Worm (Caenorhabditis elegans) whole organism, L2 larva: ENCODE data around the gene srz-83.
A peak's percentile ranks its signal among the peaks of the same experiment; 100 is the strongest.

Experiments used
- C34F6.9 ChIP-seq: fragments of 150-350 bp; optimal IDR thresholded peaks from 2 replicates; lab custom pipeline; 2014; ENCODE audit warnings: missing biosample characterization, missing genetic modification characterization
- F13H6.1 ChIP-seq: sonication (generic microtip); optimal IDR thresholded peaks from 2 replicates; lab custom pipeline; 2016; ENCODE audit warnings: missing genetic modification characterization, missing compliant biosample characterization
- R02D3.7 ChIP-seq: fragments of 150-350 bp; optimal IDR thresholded peaks from 2 replicates; lab custom pipeline; 2014; ENCODE audit warnings: missing biosample characterization, missing genetic modification characterization
- ZK546.5 ChIP-seq: sonication (generic microtip); optimal IDR thresholded peaks from 2 replicates; lab custom pipeline; 2017; ENCODE audit warnings: missing biosample characterization, missing genetic modification characterization
- aly-2 ChIP-seq: fragments of 150-350 bp; optimal IDR thresholded peaks from 2 replicates; lab custom pipeline; 2014; ENCODE audit warnings: missing biosample characterization, missing genetic modification characterization
- ama-1 ChIP-seq: fragments of 150-350 bp; optimal IDR thresholded peaks from 2 replicates; lab custom pipeline; 2018; ENCODE audit warnings: inconsistent platforms
- blmp-1 ChIP-seq: sonication (generic microtip); optimal IDR thresholded peaks from 2 replicates; lab custom pipeline; 2017; ENCODE audit warnings: missing genetic modification characterization, mild to moderate bottlenecking, missing compliant biosample characterization, antibody characterized with exemption, moderate library complexity; ENCODE audit not compliant: insufficient read depth
- ceh-16 ChIP-seq: fragments of 150-350 bp; optimal IDR thresholded peaks from 2 replicates; lab custom pipeline; 2014; ENCODE audit warnings: missing biosample characterization, missing genetic modification characterization
- ceh-82 ChIP-seq: fragments of 150-350 bp; optimal IDR thresholded peaks from 2 replicates; lab custom pipeline; 2014; ENCODE audit warnings: missing biosample characterization, missing genetic modification characterization
- crh-2 ChIP-seq: sonication (generic microtip); optimal IDR thresholded peaks from 2 replicates; lab custom pipeline; 2017; ENCODE audit warnings: missing biosample characterization, missing genetic modification characterization
- dmd-4 ChIP-seq: sonication (generic microtip); optimal IDR thresholded peaks from 2 replicates; lab custom pipeline; 2017; ENCODE audit warnings: missing biosample characterization, missing genetic modification characterization
- fos-1 ChIP-seq: fragments of 150-350 bp; optimal IDR thresholded peaks from 2 replicates; lab custom pipeline; 2014; ENCODE audit warnings: missing biosample characterization, missing genetic modification characterization
- gmeb-1 ChIP-seq: fragments of 150-350 bp; optimal IDR thresholded peaks from 2 replicates; lab custom pipeline; 2014; ENCODE audit warnings: missing biosample characterization, missing genetic modification characterization
- lin-11 ChIP-seq: fragments of 150-350 bp; sonication (generic microtip); optimal IDR thresholded peaks from 2 replicates; lab custom pipeline; 2014; ENCODE audit warnings: missing biosample characterization, missing genetic modification characterization, inconsistent platforms, mixed read lengths
- lin-13 ChIP-seq: fragments of 150-350 bp; optimal IDR thresholded peaks from 2 replicates; lab custom pipeline; 2014; ENCODE audit warnings: missing biosample characterization, missing genetic modification reagents, missing genetic modification characterization
- lsy-2 ChIP-seq, 2 experiments: fragments of 150-350 bp in 1 of 2; sonication (generic microtip) in 1 of 2; optimal IDR thresholded peaks; 2 replicates each; lab custom pipeline; 2014 to 2017; ENCODE audit warnings: missing biosample characterization in 2 of 2, missing genetic modification characterization in 2 of 2
- mbf-1 ChIP-seq: sonication (generic microtip); optimal IDR thresholded peaks from 2 replicates; lab custom pipeline; 2017; ENCODE audit warnings: missing biosample characterization, missing genetic modification characterization
- mdl-1 ChIP-seq, 2 experiments: fragments of 150-350 bp in 1 of 2; sonication (generic microtip) in 1 of 2; optimal IDR thresholded peaks; 2 replicates each; lab custom pipeline; 2017; ENCODE audit warnings: missing biosample characterization in 2 of 2, missing genetic modification characterization in 2 of 2
- nhr-11 ChIP-seq: fragments of 150-350 bp; optimal IDR thresholded peaks from 2 replicates; lab custom pipeline; 2014; ENCODE audit warnings: missing biosample characterization, missing genetic modification characterization
- nhr-12 ChIP-seq: fragments of 150-350 bp; optimal IDR thresholded peaks from 2 replicates; lab custom pipeline; 2014; ENCODE audit warnings: missing biosample characterization, missing genetic modification characterization
- nhr-129 ChIP-seq: fragments of 150-350 bp; optimal IDR thresholded peaks from 2 replicates; lab custom pipeline; 2014; ENCODE audit warnings: missing biosample characterization, missing genetic modification characterization
- nhr-23 ChIP-seq: fragments of 150-350 bp; optimal IDR thresholded peaks from 2 replicates; lab custom pipeline; 2014; ENCODE audit warnings: missing biosample characterization, missing genetic modification reagents, missing genetic modification characterization
- nhr-237 ChIP-seq: fragments of 150-350 bp; optimal IDR thresholded peaks from 2 replicates; lab custom pipeline; 2014; ENCODE audit warnings: missing biosample characterization, missing genetic modification characterization
- nhr-25 ChIP-seq: fragments of 150-350 bp; sonication (generic microtip); optimal IDR thresholded peaks from 3 replicates; lab custom pipeline; 2014; ENCODE audit warnings: missing biosample characterization, missing genetic modification characterization
- peb-1 ChIP-seq: fragments of 150-350 bp; optimal IDR thresholded peaks from 2 replicates; lab custom pipeline; 2014; ENCODE audit warnings: missing biosample characterization, missing genetic modification characterization
- sem-4 ChIP-seq: fragments of 150-350 bp; optimal IDR thresholded peaks from 2 replicates; lab custom pipeline; 2014; ENCODE audit warnings: missing biosample characterization, missing genetic modification reagents, missing genetic modification characterization
- skn-1 ChIP-seq: sonication (generic microtip); optimal IDR thresholded peaks from 2 replicates; lab custom pipeline; 2017; ENCODE audit warnings: missing biosample characterization, missing genetic modification characterization
- sma-9 ChIP-seq, 2 experiments: fragments of 150-350 bp in 1 of 2; sonication (generic microtip) in 1 of 2; optimal IDR thresholded peaks; 2 replicates each; lab custom pipeline; 2014 to 2016; ENCODE audit warnings: missing genetic modification characterization in 2 of 2, mild to moderate bottlenecking in 1 of 2, missing biosample characterization in 1 of 2, missing compliant biosample characterization in 1 of 2, missing genetic modification reagents in 1 of 2, moderate library complexity in 1 of 2
- snpc-4 ChIP-seq: fragments of 150-350 bp; optimal IDR thresholded peaks from 2 replicates; lab custom pipeline; 2014; ENCODE audit warnings: missing biosample characterization, missing genetic modification characterization
- unc-39 ChIP-seq: fragments of 150-350 bp; optimal IDR thresholded peaks from 2 replicates; lab custom pipeline; 2014; ENCODE audit warnings: missing biosample characterization, missing genetic modification characterization
- unc-55 ChIP-seq: fragments of 150-350 bp; sonication (generic microtip); optimal IDR thresholded peaks from 3 replicates; lab custom pipeline; 2014; ENCODE audit warnings: missing biosample characterization, missing genetic modification reagents, missing genetic modification characterization
- ztf-4 ChIP-seq: fragments of 150-350 bp; optimal IDR thresholded peaks from 2 replicates; lab custom pipeline; 2014; ENCODE audit warnings: missing biosample characterization, missing genetic modification characterization

srz-83 gene

DNA sequence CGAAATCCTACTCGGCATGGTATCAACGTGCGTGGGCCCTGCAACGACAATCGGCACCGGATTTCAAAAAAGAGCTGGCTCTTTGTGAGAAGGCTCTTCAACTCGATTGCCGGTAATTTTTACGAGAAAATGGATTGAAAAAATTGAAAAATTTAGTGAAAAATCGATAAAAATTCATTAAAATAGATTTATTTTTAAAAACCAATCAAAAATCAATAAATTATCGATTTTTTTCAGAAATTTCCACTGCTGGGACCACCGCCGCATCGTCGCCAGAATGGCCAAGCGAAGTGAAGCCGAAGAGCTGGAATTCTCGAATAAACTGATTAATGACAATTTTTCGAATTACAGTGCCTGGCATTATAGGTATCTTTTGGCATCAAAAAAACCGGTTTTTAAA, 23.6 kb downstream of the srz-83 start:
- TF ChIP-seq nhr-25 (no peak), fos-1 (no peak), ztf-4 (tag; lab: Kevin White, UChicago) (no peak), lsy-2 (tag; optimal IDR thresholded peaks at IDR 0.05; lab: Kevin White, UChicago) (no peak)

DNA sequence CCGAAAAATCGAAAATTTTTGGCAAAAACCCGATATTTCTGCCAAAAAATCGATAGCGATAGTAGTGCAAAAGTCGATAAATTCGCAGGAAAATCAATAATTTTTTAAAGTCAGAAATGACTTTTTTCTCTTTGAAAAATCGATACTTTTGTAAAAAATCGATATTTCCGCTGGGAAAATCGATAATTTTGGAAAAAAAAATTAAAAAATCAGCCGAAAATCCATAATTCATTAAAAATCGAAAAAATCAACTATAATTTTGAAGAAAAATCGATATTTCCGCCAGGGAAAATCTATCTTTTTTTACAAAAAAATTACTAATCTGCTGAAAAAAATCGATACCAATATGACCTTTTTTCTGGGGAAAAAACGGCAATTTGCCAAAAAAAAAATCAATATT, 27.3 kb downstream of the srz-83 start:
- TF ChIP-seq nhr-129 (tag; lab: Kevin White, UChicago) (no peak), F13H6.1 (tag; lab: Kevin White, UChicago) (no peak), snpc-4 (tag; lab: Kevin White, UChicago) (no peak), unc-55 (GFP tag; lab: Kevin White, UChicago) (no peak), ama-1 (lab: Kevin White, UChicago) (no peak), crh-2 (tag; lab: Kevin White, UChicago) (no peak), mdl-1 (tag; optimal IDR thresholded peaks at IDR 0.05; lab: Kevin White, UChicago) (no peak), ZK546.5 (tag; lab: Kevin White, UChicago) (no peak), skn-1 (no peak), lin-11 (tag; lab: Kevin White, UChicago) (no peak), sem-4 (tag; lab: Kevin White, UChicago) (no peak), ceh-16 (tag; lab: Kevin White, UChicago) (no peak), sma-9 (GFP tag; optimal IDR thresholded peaks at IDR 0.05; lab: Kevin White, UChicago) (no peak), sma-9 (tag; optimal IDR thresholded peaks at IDR 0.05; lab: Kevin White, UChicago) (no peak), aly-2 (tag; lab: Kevin White, UChicago) (no peak), lsy-2 (tag; optimal IDR thresholded peaks at IDR 0.05; lab: Kevin White, UChicago) (no peak), nhr-11 (tag; lab: Kevin White, UChicago) (no peak)
- TF ChIP-seq, all 48 proteins: peak for 0

DNA sequence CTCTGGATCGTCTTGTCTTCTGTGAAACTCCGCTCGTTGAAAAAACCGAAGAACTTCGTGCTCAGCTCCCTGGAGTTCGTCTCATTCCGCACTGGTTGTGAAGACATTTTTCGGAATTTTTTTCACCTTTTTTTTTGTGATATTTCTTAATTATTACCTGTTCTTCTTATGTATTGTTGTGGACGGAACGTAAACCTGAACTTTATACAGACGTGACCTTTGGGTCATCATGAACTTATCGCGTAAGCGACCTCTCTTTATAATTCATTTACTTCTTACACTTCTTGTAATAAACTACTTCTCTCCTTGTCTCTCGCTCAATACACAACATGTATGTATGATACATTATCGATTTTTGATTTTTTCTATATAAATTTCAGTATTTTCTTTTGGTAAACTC, 27.9 kb downstream of the srz-83 start, which contains the start of gene M57.1:
M57.1 (plus strand) TSS at position 301 of the 400 bp plus-strand sequence.
- TF ChIP-seq dmd-4 (tag; lab: Kevin White, UChicago) (no peak), aly-2 (tag; lab: Kevin White, UChicago) (no peak), ztf-4 (tag; lab: Kevin White, UChicago) (no peak), R02D3.7 (tag; lab: Kevin White, UChicago) (no peak), nhr-23 (no peak), mbf-1 (tag; lab: Kevin White, UChicago) (no peak), crh-2 (tag; lab: Kevin White, UChicago) (no peak), lin-11 (tag; lab: Kevin White, UChicago) (no peak), lin-13 (GFP tag; lab: Kevin White, UChicago) (no peak), lsy-2 (tag; optimal IDR thresholded peaks at IDR 0.05; lab: Kevin White, UChicago) (no peak), ceh-82 (no peak), mdl-1 (tag; optimal IDR thresholded peaks at IDR 0.05; lab: Kevin White, UChicago) (no peak), peb-1 (tag; lab: Kevin White, UChicago) (no peak), blmp-1 (tag; lab: Kevin White, UChicago) (no peak), sem-4 (tag; lab: Kevin White, UChicago) (no peak), ceh-16 (tag; lab: Kevin White, UChicago) (no peak), unc-39 (no peak), fos-1 (no peak)

DNA sequence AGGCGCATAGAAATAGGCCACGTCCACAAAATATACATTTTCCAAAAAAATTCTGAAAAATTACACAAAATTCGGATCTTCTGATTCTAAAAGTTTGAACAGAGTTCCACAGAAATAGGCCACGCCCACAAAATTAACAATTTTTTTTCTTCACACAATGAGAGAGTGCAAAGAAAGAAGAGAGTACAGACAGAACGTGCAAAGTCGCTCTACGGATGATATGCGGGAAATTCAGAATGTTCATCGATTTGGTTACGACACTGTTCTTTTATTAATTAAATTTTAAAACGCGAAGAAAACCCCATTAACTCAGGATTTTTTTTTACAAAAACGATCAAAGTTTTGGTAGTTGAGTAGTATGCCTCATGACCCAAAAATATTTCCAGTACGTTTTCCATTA, 28.7 kb downstream of the srz-83 start:
- peak in 1 of 2 experiments; percentile 57 for TF ChIP-seq lsy-2 (tag; optimal IDR thresholded peaks at IDR 0.05; lab: Kevin White, UChicago)
- TF ChIP-seq nhr-237 (tag; lab: Kevin White, UChicago): no peak
- TF ChIP-seq nhr-129 (tag; lab: Kevin White, UChicago): peak; percentile 5
- TF ChIP-seq sem-4 (tag; lab: Kevin White, UChicago): no peak
- TF ChIP-seq ceh-16 (tag; lab: Kevin White, UChicago): no peak
- peak; percentile 27 for TF ChIP-seq C34F6.9 (tag; lab: Kevin White, UChicago)
- no peak for TF ChIP-seq nhr-12 (tag; lab: Kevin White, UChicago)
- TF ChIP-seq unc-55 (GFP tag; lab: Kevin White, UChicago): peak; percentile 61
- TF ChIP-seq aly-2 (tag; lab: Kevin White, UChicago): no peak

DNA sequence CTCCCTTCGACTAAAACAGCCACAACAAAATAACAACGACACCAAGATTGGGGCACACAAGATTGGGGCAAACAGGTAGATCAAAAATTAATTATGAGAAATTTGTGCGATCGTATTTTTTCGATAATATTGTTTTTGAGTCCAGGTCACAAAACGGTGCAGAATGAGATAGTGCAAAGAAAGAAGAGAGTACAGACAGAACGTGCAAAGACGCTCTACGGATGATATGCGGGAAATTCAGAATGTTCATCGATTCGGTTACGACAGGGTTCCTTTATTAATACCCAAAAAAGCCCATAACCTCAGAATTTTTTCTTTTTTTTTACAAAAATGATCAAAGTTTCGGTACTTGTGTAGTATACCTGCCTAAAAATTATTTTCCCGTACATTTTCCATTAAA, 35.0 kb downstream of the srz-83 start:
- no peak for TF ChIP-seq gmeb-1 (tag; lab: Kevin White, UChicago)
- peak; percentile 49 for TF ChIP-seq unc-55 (GFP tag; lab: Kevin White, UChicago)
- TF ChIP-seq C34F6.9 (tag; lab: Kevin White, UChicago): peak; percentile 5
- peak in 1 of 2 experiments; percentile 27 for TF ChIP-seq lsy-2 (tag; optimal IDR thresholded peaks at IDR 0.05; lab: Kevin White, UChicago)
